Fruit fly (Drosophila melanogaster): Measurements from ENCODE around the gene PolG2.

DNA sequence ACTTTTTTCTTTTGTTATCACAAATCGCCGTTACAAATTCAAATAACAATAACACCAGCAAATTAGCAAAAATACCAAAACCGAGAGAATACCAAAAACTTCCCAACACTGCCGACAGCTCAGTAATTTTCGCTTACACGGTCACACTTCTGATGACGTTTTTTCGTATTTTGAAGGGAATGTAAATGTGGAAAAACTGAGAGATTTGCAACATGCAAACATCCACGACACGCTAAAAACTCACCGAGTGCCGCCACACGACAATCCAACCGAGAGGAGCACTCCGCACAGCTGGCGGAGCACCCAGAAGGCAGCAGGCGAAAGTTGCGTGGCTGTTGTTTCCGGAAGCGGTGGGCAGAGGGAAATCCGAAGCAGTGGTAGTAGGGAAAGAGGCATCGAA is 39.5 kb downstream of the PolG2 start, which contains the start of gene Sec71:
- TF ChIP-seq psq (GFP tag; optimal IDR thresholded peaks at IDR 0.05), result no peak
- TF ChIP-seq sage (GFP tag; optimal IDR thresholded peaks at IDR 0.05), result no peak
- TF ChIP-seq h (GFP tag; optimal IDR thresholded peaks at IDR 0.05), result no peak
- TF ChIP-seq Abd-B (GFP tag; optimal IDR thresholded peaks at IDR 0.05), result no peak
- no peak for TF ChIP-seq dsf (GFP tag; optimal IDR thresholded peaks at IDR 0.05; ENCODE audit: borderline replicate concordance)
- TF ChIP-seq jim (GFP tag; optimal IDR thresholded peaks at IDR 0.05), result no peak
- no peak for TF ChIP-seq Hr78 (GFP tag; optimal IDR thresholded peaks at IDR 0.05)

All from whole organism, wandering third instar larva.